Worm (Caenorhabditis elegans): ENCODE measurements around the gene K12B6.9.

DNA sequence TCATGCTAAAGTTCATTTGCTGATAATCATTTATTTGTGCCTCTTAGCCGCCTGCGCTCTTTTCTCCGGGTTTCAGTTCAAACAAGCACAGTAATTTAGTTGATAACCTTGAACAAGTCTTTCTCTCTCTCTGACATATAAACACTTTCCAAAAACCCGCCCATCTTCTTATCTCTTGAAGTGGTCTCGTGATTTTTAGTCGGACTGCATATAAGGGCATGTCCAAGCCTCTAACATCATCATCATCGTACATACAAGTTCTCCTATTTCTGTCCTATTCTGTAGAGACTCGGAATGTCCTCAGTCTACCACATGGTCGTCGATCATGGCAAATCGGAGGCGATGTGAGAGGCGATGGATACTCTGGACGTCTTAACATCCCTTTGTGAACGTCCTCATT, 16.3 kb downstream of the K12B6.9 start, which contains the start of gene F31F7.1:
- TF ChIP-seq dao-5 (tag; optimal IDR thresholded peaks at IDR 0.05): no peak
- TF ChIP-seq him-1 (tag; optimal IDR thresholded peaks at IDR 0.05): no peak
- TF ChIP-seq W03F9.2 (tag; optimal IDR thresholded peaks at IDR 0.05): no peak

Data from whole organism, L4/young adult.